Fruit fly (Drosophila melanogaster) whole organism: ENCODE data around the gene Rbp1-like.

Source experiments
- pan ChIP-seq: fragments of >200 bp; optimal IDR thresholded peaks from 2 replicates; lab custom pipeline; 2017
- psq ChIP-seq: fragments of >200 bp; optimal IDR thresholded peaks from 2 replicates; lab custom pipeline; 2017
- usp ChIP-seq: fragments of >200 bp; optimal IDR thresholded peaks from 2 replicates; lab custom pipeline; 2017; ENCODE audit warnings: missing biosample characterization, missing genetic modification characterization, mixed read lengths

DNA sequence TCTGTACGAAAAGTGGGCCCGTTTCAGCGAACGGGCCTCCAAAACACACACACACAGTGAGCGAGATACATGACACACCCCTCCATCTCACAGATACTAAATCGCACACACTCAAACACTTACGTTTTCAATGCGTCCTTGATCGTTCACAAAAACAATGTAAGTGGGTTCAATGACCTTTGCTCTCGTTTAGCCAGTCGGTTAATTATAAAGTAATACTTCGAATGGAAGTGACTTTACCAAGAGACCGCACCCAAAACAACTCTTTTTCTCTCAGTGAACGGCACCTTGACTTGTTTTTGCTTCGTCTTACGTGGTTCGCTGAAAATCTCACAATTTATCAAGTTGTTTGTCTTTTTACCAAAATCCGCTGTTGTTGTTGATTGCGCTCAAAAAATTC, 9.7 kb upstream of the Rbp1-like start:
- no peak for TF ChIP-seq pan
- TF ChIP-seq psq (lab: Kevin White, UChicago): no peak
- TF ChIP-seq usp (GFP tag; lab: Kevin White, UChicago): no peak
